Fruit fly (Drosophila melanogaster) whole organism, embryonic: ENCODE results near the gene CG6149.

ENCODE experiments used
- BtbVII ChIP-seq: fragments of 200-800 bp; sonication (Bioruptor generic); optimal IDR thresholded peaks from 3 replicates; lab custom pipeline; 2017; ENCODE audit warnings: missing biosample characterization, mild to moderate bottlenecking, missing genetic modification characterization
- CG12942 ChIP-seq: fragments of 200-800 bp; sonication (Bioruptor generic); optimal IDR thresholded peaks from 3 replicates; lab custom pipeline; 2016; ENCODE audit warnings: missing biosample characterization, missing genetic modification characterization
- CG13775 ChIP-seq: fragments of 200-800 bp; sonication (Bioruptor generic); optimal IDR thresholded peaks from 3 replicates; lab custom pipeline; 2017; ENCODE audit warnings: missing biosample characterization, mild to moderate bottlenecking, missing genetic modification characterization
- CG18476 ChIP-seq: fragments of 200-800 bp; sonication (Bioruptor generic); optimal IDR thresholded peaks from 2 replicates; lab custom pipeline; 2016; ENCODE audit warnings: missing biosample characterization, mild to moderate bottlenecking, missing genetic modification characterization
- CG18599 ChIP-seq: fragments of 200-800 bp; sonication (Bioruptor generic); optimal IDR thresholded peaks from 3 replicates; lab custom pipeline; 2017; ENCODE audit warnings: missing biosample characterization, missing genetic modification characterization, mild to moderate bottlenecking, moderate library complexity, missing genetic modification reagents
- CG2116 ChIP-seq: fragments of 200-800 bp; sonication (Bioruptor generic); optimal IDR thresholded peaks from 3 replicates; lab custom pipeline; 2018; ENCODE audit warnings: missing biosample characterization, mild to moderate bottlenecking, missing genetic modification characterization
- CG2202 ChIP-seq: fragments of 200-800 bp; sonication (Bioruptor generic); optimal IDR thresholded peaks from 2 replicates; lab custom pipeline; 2018; ENCODE audit warnings: missing biosample characterization, mild to moderate bottlenecking, missing genetic modification characterization
- CG2678 ChIP-seq: fragments of 200-800 bp; sonication (Bioruptor generic); optimal IDR thresholded peaks from 3 replicates; lab custom pipeline; 2019; ENCODE audit warnings: missing biosample characterization, mild to moderate bottlenecking, missing genetic modification characterization, moderate library complexity
- CG2712 ChIP-seq: fragments of 200-800 bp; optimal IDR thresholded peaks from 3 replicates; lab custom pipeline; 2019; ENCODE audit warnings: missing biosample characterization, mild to moderate bottlenecking, missing genetic modification characterization, moderate library complexity
- CG31388 ChIP-seq: fragments of 200-800 bp; sonication (Bioruptor generic); optimal IDR thresholded peaks from 2 replicates; lab custom pipeline; 2016; ENCODE audit warnings: missing biosample characterization, missing genetic modification characterization
- CG31441 ChIP-seq: fragments of 200-800 bp; sonication (Bioruptor generic); IDR thresholded peaks from 2 replicates; pipeline ENCODE4 v1.3.6; 2022; ENCODE audit warnings: missing biosample characterization, missing genetic modification characterization
- CG32772 ChIP-seq: fragments of 200-800 bp; sonication (Bioruptor generic); IDR thresholded peaks from 2 replicates; pipeline ENCODE4 v1.3.6; 2022; ENCODE audit warnings: missing biosample characterization, missing genetic modification characterization
- CG4360 ChIP-seq: fragments of 200-800 bp; sonication (Bioruptor generic); IDR thresholded peaks from 2 replicates; pipeline ENCODE4 v1.3.6; 2022; ENCODE audit warnings: missing biosample characterization, missing genetic modification characterization
- CG6813 ChIP-seq: fragments of 200-800 bp; sonication (Bioruptor generic); optimal IDR thresholded peaks from 2 replicates; lab custom pipeline; 2017; ENCODE audit warnings: missing biosample characterization, missing genetic modification characterization, mild to moderate bottlenecking, moderate library complexity, missing genetic modification reagents
- CG8388 ChIP-seq: fragments of 200-800 bp; sonication (Bioruptor generic); optimal IDR thresholded peaks from 2 replicates; lab custom pipeline; 2019; ENCODE audit warnings: missing biosample characterization, mild to moderate bottlenecking, missing genetic modification characterization, moderate library complexity
- Deaf1 ChIP-seq: fragments of 200-800 bp; optimal IDR thresholded peaks from 3 replicates; lab custom pipeline; 2019; ENCODE audit warnings: missing biosample characterization, mild to moderate bottlenecking, missing genetic modification characterization, moderate library complexity
- Drgx ChIP-seq: fragments of 200-800 bp; sonication (Bioruptor generic); IDR thresholded peaks from 2 replicates; pipeline ENCODE4 v1.3.6; 2022; ENCODE audit warnings: missing biosample characterization, missing genetic modification characterization
- H2.0 ChIP-seq: fragments of 200-800 bp; sonication (Bioruptor generic); IDR thresholded peaks from 2 replicates; pipeline ENCODE4 v1.3.6; 2022; ENCODE audit warnings: missing biosample characterization, missing genetic modification characterization
- Hmr ChIP-seq: fragments of 200-800 bp; sonication (Bioruptor generic); optimal IDR thresholded peaks from 3 replicates; lab custom pipeline; 2017; ENCODE audit warnings: mild to moderate bottlenecking, missing biosample characterization, missing genetic modification reagents, missing genetic modification characterization
- Hr3 ChIP-seq: fragments of 200-800 bp; sonication (Bioruptor generic); optimal IDR thresholded peaks from 3 replicates; lab custom pipeline; 2016; ENCODE audit warnings: missing biosample characterization, missing genetic modification characterization
- Lhr ChIP-seq: fragments of 200-800 bp; sonication (Bioruptor generic); optimal IDR thresholded peaks from 3 replicates; lab custom pipeline; 2017; ENCODE audit warnings: mild to moderate bottlenecking, missing biosample characterization, missing genetic modification reagents, missing genetic modification characterization
- Med ChIP-seq: fragments of 200-800 bp; sonication (Bioruptor generic); peaks from one replicate; lab custom pipeline; 2016; ENCODE audit warnings: missing biosample characterization, missing genetic modification characterization, mild to moderate bottlenecking, inconsistent platforms, moderate library complexity
- Meics ChIP-seq: fragments of 200-800 bp; sonication (Bioruptor generic); optimal IDR thresholded peaks from 2 replicates; lab custom pipeline; 2017; ENCODE audit warnings: missing biosample characterization, mild to moderate bottlenecking, missing genetic modification characterization
- NC2α ChIP-seq: fragments of 200-800 bp; sonication (Bioruptor generic); optimal IDR thresholded peaks from 2 replicates; lab custom pipeline; 2016; ENCODE audit warnings: missing biosample characterization, missing genetic modification characterization
- Oli ChIP-seq: fragments of 200-800 bp; sonication (Bioruptor generic); optimal IDR thresholded peaks from 2 replicates; lab custom pipeline; 2018; ENCODE audit warnings: missing biosample characterization, mild to moderate bottlenecking, missing genetic modification characterization, moderate library complexity
- Sox102F ChIP-seq: fragments of 200-800 bp; sonication (Bioruptor generic); optimal IDR thresholded peaks from 2 replicates; lab custom pipeline; 2018; ENCODE audit warnings: missing biosample characterization, mild to moderate bottlenecking, missing genetic modification characterization, moderate library complexity
- Ssrp ChIP-seq: fragments of 200-800 bp; sonication (Bioruptor generic); optimal IDR thresholded peaks from 2 replicates; lab custom pipeline; 2018; ENCODE audit warnings: missing biosample characterization, mild to moderate bottlenecking, missing genetic modification characterization, moderate library complexity
- Xrp1 ChIP-seq: fragments of 200-800 bp; sonication (Bioruptor generic); IDR thresholded peaks from 2 replicates; pipeline ENCODE4 v1.3.6; 2022; ENCODE audit warnings: missing biosample characterization, missing genetic modification characterization
- corto ChIP-seq: fragments of 200-800 bp; sonication (Bioruptor generic); optimal IDR thresholded peaks from 2 replicates; lab custom pipeline; 2016; ENCODE audit warnings: missing biosample characterization, mild to moderate bottlenecking, missing genetic modification characterization, moderate library complexity
- dm ChIP-seq: fragments of 200-800 bp; sonication (Bioruptor generic); optimal IDR thresholded peaks from 3 replicates; lab custom pipeline; 2016; ENCODE audit warnings: missing biosample characterization, missing genetic modification characterization
- dmrt99B ChIP-seq: fragments of 200-800 bp; sonication (Bioruptor generic); optimal IDR thresholded peaks from 2 replicates; lab custom pipeline; 2018; ENCODE audit warnings: missing biosample characterization, mild to moderate bottlenecking, missing genetic modification characterization, moderate library complexity
- dysf ChIP-seq: fragments of 200-800 bp; sonication (Bioruptor generic); IDR thresholded peaks from 3 replicates; pipeline ENCODE4 v1.3.6; 2022; ENCODE audit warnings: missing biosample characterization, missing genetic modification characterization
- eve ChIP-seq, 2 experiments: fragments of >200 bp; optimal IDR thresholded peaks; 2 replicates each; lab custom pipeline; 2017; ENCODE audit warnings: missing biosample characterization in 2 of 2, missing genetic modification characterization in 2 of 2
- gce ChIP-seq: fragments of 200-800 bp; sonication (Bioruptor generic); IDR thresholded peaks from 3 replicates; pipeline ENCODE4 v1.3.6; 2022; ENCODE audit warnings: missing biosample characterization, missing genetic modification characterization
- gem ChIP-seq: fragments of 200-800 bp; sonication (Bioruptor generic); optimal IDR thresholded peaks from 2 replicates; lab custom pipeline; 2019; ENCODE audit warnings: missing biosample characterization, mild to moderate bottlenecking, missing genetic modification characterization, moderate library complexity
- ind ChIP-seq: fragments of 200-800 bp; sonication (Bioruptor generic); optimal IDR thresholded peaks from 3 replicates; lab custom pipeline; 2016; ENCODE audit warnings: missing biosample characterization, missing genetic modification characterization
- oc ChIP-seq: fragments of 200-800 bp; sonication (Bioruptor generic); optimal IDR thresholded peaks from 2 replicates; lab custom pipeline; 2018; ENCODE audit warnings: missing biosample characterization, mild to moderate bottlenecking, missing genetic modification characterization, moderate library complexity
- pan ChIP-seq, 4 experiments: fragments of >200 bp in 3 of 4; fragments of 200-800 bp in 1 of 4; sonication (Bioruptor generic) in 1 of 4; optimal IDR thresholded peaks in 3 of 4; IDR thresholded peaks in 1 of 4; 2 replicates each; pipeline versions ENCODE4 v1.3.6 to Lab custom; 2017 to 2022; ENCODE audit warnings: missing biosample characterization in 2 of 4, missing genetic modification characterization in 2 of 4, mixed read lengths in 1 of 4
- phol ChIP-seq: fragments of 200-800 bp; sonication (Bioruptor generic); optimal IDR thresholded peaks from 3 replicates; lab custom pipeline; 2018; ENCODE audit warnings: missing biosample characterization, mild to moderate bottlenecking, missing genetic modification characterization, moderate library complexity
- prd ChIP-seq, 3 experiments: fragments of >200 bp in 2 of 3; fragments of 200-800 bp in 1 of 3; sonication (Bioruptor generic) in 1 of 3; optimal IDR thresholded peaks in 2 of 3; IDR thresholded peaks in 1 of 3; 2 replicates in 2 of 3; 3 replicates in 1 of 3; pipeline versions ENCODE4 v1.3.6 to Lab custom; 2017 to 2022; ENCODE audit warnings: missing biosample characterization in 1 of 3, missing genetic modification characterization in 1 of 3
- row ChIP-seq: fragments of 200-800 bp; sonication (Bioruptor generic); IDR thresholded peaks from 3 replicates; pipeline ENCODE4 v1.3.6; 2022; ENCODE audit warnings: missing biosample characterization, missing genetic modification characterization
- sens-2 ChIP-seq: fragments of 200-800 bp; sonication (Bioruptor generic); IDR thresholded peaks from 2 replicates; pipeline ENCODE4 v1.3.6; 2022; ENCODE audit warnings: missing biosample characterization, missing genetic modification characterization
- tgo ChIP-seq: fragments of 200-800 bp; sonication (Bioruptor generic); IDR thresholded peaks from 3 replicates; pipeline ENCODE4 v1.3.6; 2022; ENCODE audit warnings: missing biosample characterization, missing genetic modification characterization
- tin ChIP-seq: fragments of 200-800 bp; sonication (Bioruptor generic); optimal IDR thresholded peaks from 3 replicates; lab custom pipeline; 2016; ENCODE audit warnings: missing biosample characterization, missing genetic modification characterization
- tio ChIP-seq: fragments of 200-800 bp; sonication (Bioruptor generic); optimal IDR thresholded peaks from 2 replicates; lab custom pipeline; 2017; ENCODE audit warnings: missing biosample characterization, missing genetic modification characterization, inconsistent platforms
- trh ChIP-seq: fragments of 200-800 bp; sonication (Bioruptor generic); optimal IDR thresholded peaks from 2 replicates; lab custom pipeline; 2016; ENCODE audit warnings: missing biosample characterization, missing genetic modification characterization
- vvl ChIP-seq: fragments of 200-800 bp; sonication (Bioruptor generic); IDR thresholded peaks from 2 replicates; pipeline ENCODE4 v1.3.6; 2022; ENCODE audit warnings: missing biosample characterization, missing genetic modification characterization
- wor ChIP-seq: fragments of 200-800 bp; sonication (Bioruptor generic); IDR thresholded peaks from 2 replicates; pipeline ENCODE4 v1.3.6; 2022; ENCODE audit warnings: missing biosample characterization, missing genetic modification characterization

The CG6149 gene

dm6 chr3L:11388964-11389625 lies 46.2 kb downstream of the CG6149 start (continued):
- TF ChIP-seq CG8388 (GFP tag; lab: Kevin White, UChicago) (peak; percentile 50), prd (optimal IDR thresholded peaks at IDR 0.05; lab: Kevin White, UChicago) (no peak), prd (GFP tag; IDR thresholded peaks at IDR 0.05; lab: Robert Waterston, UW) (peak; percentile 63), Drgx (GFP tag; lab: Robert Waterston, UW) (peak; percentile 69), corto (GFP tag; lab: Kevin White, UChicago) (peak; percentile 55), BtbVII (peak; percentile 19), CG12942 (GFP tag; lab: Kevin White, UChicago) (peak; percentile 12), CG2202 (tag; lab: Kevin White, UChicago) (peak; percentile 18), ind (peak; percentile 3), sens-2 (GFP tag; lab: Robert Waterston, UW) (0 out of 2 replicates have a peak, but pooled peaks have one; percentile 10), Sox102F (GFP tag; lab: Kevin White, UChicago) (peak; percentile 65), Xrp1 (GFP tag; lab: Robert Waterston, UW) (peak; percentile 64; the same call in 1 of the 2 replicates), row (peak; percentile 75), CG31441 (GFP tag; lab: Robert Waterston, UW) (peak; percentile 73), Hr3 (GFP tag; lab: Kevin White, UChicago) (peak; percentile 13), Ssrp (tag; lab: Kevin White, UChicago) (peak; percentile 42), gem (tag; lab: Kevin White, UChicago) (peak; percentile 74), trh (GFP tag; lab: Kevin White, UChicago) (no peak), CG31388 (GFP tag; lab: Kevin White, UChicago) (no peak), wor (0 out of 2 replicates have a peak, but pooled peaks have one; percentile 23), tin (peak; percentile 24), Meics (GFP tag; lab: Kevin White, UChicago) (no peak), CG18599 (GFP tag; lab: Kevin White, UChicago) (peak; percentile 34), Lhr (no peak), H2.0 (GFP tag; lab: Robert Waterston, UW) (peak; percentile 34; the same call in 1 of the 2 replicates), NC2α (GFP tag; lab: Kevin White, UChicago) (no peak), vvl (GFP tag; lab: Robert Waterston, UW) (no peak), pan (optimal IDR thresholded peaks at IDR 0.05; lab: Kevin White, UChicago) (no peak), pan (GFP tag; optimal IDR thresholded peaks at IDR 0.05 in 1 of 2, IDR thresholded peaks at IDR 0.05 in 1 of 2) (peak in 1 of 2 experiments; percentile 46), dm (GFP tag; lab: Kevin White, UChicago) (no peak), eve (GFP tag; optimal IDR thresholded peaks at IDR 0.05; lab: Kevin White, UChicago) (peak in 1 of 2 experiments; percentile 72), Deaf1 (tag; lab: Kevin White, UChicago) (peak; percentile 18), oc (tag; lab: Kevin White, UChicago) (peak; percentile 36), Oli (tag; lab: Kevin White, UChicago) (peak; percentile 36), dysf (peak; percentile 54; the same call in 2 of the 3 replicates), CG13775 (GFP tag; lab: Kevin White, UChicago) (peak; percentile 17), dmrt99B (tag; lab: Kevin White, UChicago) (peak; percentile 64), phol (tag; lab: Kevin White, UChicago) (peak; percentile 48), gce (no peak), CG2116 (GFP tag; lab: Kevin White, UChicago) (peak; percentile 8), Med (GFP tag; lab: Kevin White, UChicago) (peak; percentile 67), CG4360 (GFP tag; lab: Robert Waterston, UW) (peak; percentile 94), CG18476 (GFP tag; lab: Kevin White, UChicago) (no peak), CG32772 (GFP tag; lab: Robert Waterston, UW) (peak; percentile 41; the same call in 1 of the 2 replicates), CG2678 (tag; lab: Kevin White, UChicago) (peak; percentile 69), CG2712 (tag; lab: Kevin White, UChicago) (peak; percentile 73), tgo (GFP tag; lab: Robert Waterston, UW) (peak; percentile 29; the same call in 2 of the 3 replicates), CG6813 (GFP tag; lab: Kevin White, UChicago) (no peak), tio (GFP tag; lab: Kevin White, UChicago) (peak; percentile 34), Hmr (GFP tag; lab: Kevin White, UChicago) (peak; percentile 35)
